Fruit fly (Drosophila melanogaster) whole organism, embryonic: Measurements from ENCODE around the gene CG44001.

Source experiments
- BEAF-32 ChIP-seq: fragments of 200-800 bp; sonication (Bioruptor generic); optimal IDR thresholded peaks from 3 replicates; lab custom pipeline; 2017; ENCODE audit warnings: missing biosample characterization, missing genetic modification characterization, mild to moderate bottlenecking, moderate library complexity, missing genetic modification reagents
- Bgb ChIP-seq: fragments of 200-800 bp; sonication (Bioruptor generic); IDR thresholded peaks from 2 replicates; pipeline ENCODE4 v1.3.6; 2022; ENCODE audit warnings: missing biosample characterization, missing genetic modification characterization; ENCODE audit not compliant: partially characterized antibody
- Bteb2 ChIP-seq: fragments of 200-800 bp; sonication (Bioruptor generic); optimal IDR thresholded peaks from 2 replicates; lab custom pipeline; 2016; ENCODE audit warnings: missing biosample characterization, missing genetic modification characterization
- C15 ChIP-seq: fragments of 200-800 bp; sonication (Bioruptor generic); IDR thresholded peaks from 3 replicates; pipeline ENCODE4 v1.3.6; 2022; ENCODE audit warnings: missing biosample characterization, missing genetic modification characterization
- CG10543 ChIP-seq: fragments of 200-800 bp; sonication (Bioruptor generic); optimal IDR thresholded peaks from 3 replicates; lab custom pipeline; 2017; ENCODE audit warnings: missing biosample characterization, mild to moderate bottlenecking, missing genetic modification characterization, moderate library complexity
- CG12659 ChIP-seq: fragments of 200-800 bp; sonication (Bioruptor generic); optimal IDR thresholded peaks from 3 replicates; lab custom pipeline; 2017; ENCODE audit warnings: mild to moderate bottlenecking, missing biosample characterization, missing genetic modification reagents, missing genetic modification characterization
- CG15514 ChIP-seq: fragments of 200-800 bp; sonication (Bioruptor generic); optimal IDR thresholded peaks from 3 replicates; lab custom pipeline; 2017; ENCODE audit warnings: missing biosample characterization, missing genetic modification characterization, mild to moderate bottlenecking, moderate library complexity, missing genetic modification reagents
- CG16813 ChIP-seq: fragments of 200-800 bp; sonication (Bioruptor generic); IDR thresholded peaks from 3 replicates; pipeline ENCODE4 v1.3.6; 2022; ENCODE audit warnings: missing biosample characterization, missing genetic modification characterization; ENCODE audit not compliant: partially characterized antibody
- CG17912 ChIP-seq: fragments of 200-800 bp; sonication (Bioruptor generic); optimal IDR thresholded peaks from 2 replicates; lab custom pipeline; 2018; ENCODE audit warnings: missing biosample characterization, mild to moderate bottlenecking, missing genetic modification characterization
- CG2712 ChIP-seq: fragments of 200-800 bp; optimal IDR thresholded peaks from 3 replicates; lab custom pipeline; 2019; ENCODE audit warnings: missing biosample characterization, mild to moderate bottlenecking, missing genetic modification characterization, moderate library complexity
- CG30431 ChIP-seq: fragments of 200-800 bp; sonication (Bioruptor generic); optimal IDR thresholded peaks from 2 replicates; lab custom pipeline; 2017; ENCODE audit warnings: missing biosample characterization, missing genetic modification characterization
- CG3065 ChIP-seq: fragments of 200-800 bp; sonication (Bioruptor generic); optimal IDR thresholded peaks from 2 replicates; lab custom pipeline; 2016; ENCODE audit warnings: missing biosample characterization, missing genetic modification characterization
- CG31441 ChIP-seq: fragments of 200-800 bp; sonication (Bioruptor generic); IDR thresholded peaks from 2 replicates; pipeline ENCODE4 v1.3.6; 2022; ENCODE audit warnings: missing biosample characterization, missing genetic modification characterization
- CG4617 ChIP-seq: fragments of 200-800 bp; sonication (Bioruptor generic); optimal IDR thresholded peaks from 3 replicates; lab custom pipeline; 2016; ENCODE audit warnings: missing biosample characterization, missing genetic modification characterization, borderline replicate concordance
- CG7963 ChIP-seq: fragments of 200-800 bp; sonication (Bioruptor generic); IDR thresholded peaks from 3 replicates; pipeline ENCODE4 v1.3.6; 2022; ENCODE audit warnings: missing biosample characterization, missing genetic modification characterization; ENCODE audit not compliant: partially characterized antibody
- CG8359 ChIP-seq: fragments of 200-800 bp; sonication (Bioruptor generic); optimal IDR thresholded peaks from 2 replicates; lab custom pipeline; 2017; ENCODE audit warnings: missing biosample characterization, mild to moderate bottlenecking, missing genetic modification characterization, borderline replicate concordance
- CG9797 ChIP-seq: fragments of 200-800 bp; sonication (Bioruptor generic); optimal IDR thresholded peaks from 3 replicates; lab custom pipeline; 2018; ENCODE audit warnings: missing biosample characterization, mild to moderate bottlenecking, missing genetic modification characterization
- CoRest ChIP-seq: fragments of 200-800 bp; sonication (Bioruptor generic); optimal IDR thresholded peaks from 3 replicates; lab custom pipeline; 2018; ENCODE audit warnings: missing biosample characterization, mild to moderate bottlenecking, missing genetic modification characterization, moderate library complexity
- Dip2 ChIP-seq: fragments of 200-800 bp; sonication (Bioruptor generic); IDR thresholded peaks from 2 replicates; pipeline ENCODE4 v1.3.6; 2022; ENCODE audit warnings: missing biosample characterization, missing genetic modification characterization
- Dll ChIP-seq: fragments of 200-800 bp; sonication (Bioruptor generic); IDR thresholded peaks from 4 replicates; pipeline ENCODE4 v1.3.6; 2022; ENCODE audit warnings: missing biosample characterization, missing genetic modification characterization; ENCODE audit not compliant: partially characterized antibody
- Dref ChIP-seq: fragments of 200-800 bp; sonication (Bioruptor generic); IDR thresholded peaks from 2 replicates; pipeline ENCODE4 v1.3.6; 2022; ENCODE audit warnings: missing biosample characterization, missing genetic modification characterization
- HLH4C ChIP-seq: fragments of 200-800 bp; sonication (Bioruptor generic); IDR thresholded peaks from 3 replicates; pipeline ENCODE4 v1.3.6; 2022; ENCODE audit warnings: missing biosample characterization, missing genetic modification characterization; ENCODE audit not compliant: partially characterized antibody
- Med ChIP-seq: fragments of 200-800 bp; sonication (Bioruptor generic); peaks from one replicate; lab custom pipeline; 2016; ENCODE audit warnings: missing biosample characterization, missing genetic modification characterization, mild to moderate bottlenecking, inconsistent platforms, moderate library complexity
- Opbp ChIP-seq: fragments of 200-800 bp; sonication (Bioruptor generic); IDR thresholded peaks from 3 replicates; pipeline ENCODE4 v1.3.6; 2022; ENCODE audit warnings: missing biosample characterization, missing genetic modification characterization; ENCODE audit not compliant: partially characterized antibody
- Scr ChIP-seq: fragments of 200-800 bp; sonication (Bioruptor generic); IDR thresholded peaks from 2 replicates; pipeline ENCODE4 v1.3.6; 2022; ENCODE audit warnings: missing biosample characterization, missing genetic modification characterization; ENCODE audit not compliant: partially characterized antibody
- al ChIP-seq: fragments of 200-800 bp; sonication (Bioruptor generic); IDR thresholded peaks from 2 replicates; pipeline ENCODE4 v1.3.6; 2022; ENCODE audit warnings: missing biosample characterization, missing genetic modification characterization
- ato ChIP-seq: fragments of 200-800 bp; sonication (Bioruptor generic); IDR thresholded peaks from 2 replicates; pipeline ENCODE4 v1.3.6; 2022; ENCODE audit warnings: missing biosample characterization, missing genetic modification characterization; ENCODE audit not compliant: partially characterized antibody
- bigmax ChIP-seq: fragments of 200-800 bp; sonication (Bioruptor generic); optimal IDR thresholded peaks from 2 replicates; lab custom pipeline; 2018; ENCODE audit warnings: missing biosample characterization, mild to moderate bottlenecking, missing genetic modification characterization
- btn ChIP-seq: fragments of 200-800 bp; sonication (Bioruptor generic); optimal IDR thresholded peaks from 2 replicates; lab custom pipeline; 2016; ENCODE audit warnings: missing biosample characterization, missing genetic modification characterization
- croc ChIP-seq: fragments of 200-800 bp; sonication (Bioruptor generic); conservative IDR thresholded peaks from 3 replicates; pipeline ENCODE4 v1.3.6; 2022; ENCODE audit warnings: missing biosample characterization, missing genetic modification characterization
- gfzf ChIP-seq: fragments of 200-800 bp; sonication (Bioruptor generic); optimal IDR thresholded peaks from 2 replicates; lab custom pipeline; 2016; ENCODE audit warnings: missing biosample characterization, mild to moderate bottlenecking, missing genetic modification characterization, moderate library complexity
- hb ChIP-seq: fragments of 200-800 bp; sonication (Bioruptor generic); IDR thresholded peaks from 3 replicates; pipeline ENCODE4 v1.3.6; 2022; ENCODE audit warnings: missing biosample characterization, missing genetic modification characterization; ENCODE audit not compliant: partially characterized antibody
- hbn ChIP-seq: fragments of 200-800 bp; sonication (Bioruptor generic); IDR thresholded peaks from 2 replicates; pipeline ENCODE4 v1.3.6; 2022; ENCODE audit warnings: missing biosample characterization, missing genetic modification characterization; ENCODE audit not compliant: partially characterized antibody
- inv ChIP-seq: fragments of 200-800 bp; sonication (Bioruptor generic); IDR thresholded peaks from 2 replicates; pipeline ENCODE4 v1.3.6; 2022; ENCODE audit warnings: missing biosample characterization, missing genetic modification characterization; ENCODE audit not compliant: partially characterized antibody
- jigr1 ChIP-seq: fragments of 200-800 bp; sonication (Bioruptor generic); IDR thresholded peaks from 3 replicates; pipeline ENCODE4 v1.3.6; 2022; ENCODE audit warnings: missing biosample characterization, missing genetic modification characterization
- kni ChIP-seq: fragments of 200-800 bp; sonication (Bioruptor generic); optimal IDR thresholded peaks from 3 replicates; lab custom pipeline; 2017; ENCODE audit warnings: mild to moderate bottlenecking, missing biosample characterization, missing genetic modification reagents, missing genetic modification characterization
- knrl ChIP-seq: fragments of 200-800 bp; sonication (Bioruptor generic); IDR thresholded peaks from 3 replicates; pipeline ENCODE4 v1.3.6; 2022; ENCODE audit warnings: missing biosample characterization, missing genetic modification characterization; ENCODE audit not compliant: partially characterized antibody
- mld ChIP-seq: fragments of 200-800 bp; sonication (Bioruptor generic); IDR thresholded peaks from 3 replicates; pipeline ENCODE4 v1.3.6; 2022; ENCODE audit warnings: missing biosample characterization, missing genetic modification characterization; ENCODE audit not compliant: partially characterized antibody
- phol ChIP-seq: fragments of 200-800 bp; sonication (Bioruptor generic); optimal IDR thresholded peaks from 3 replicates; lab custom pipeline; 2018; ENCODE audit warnings: missing biosample characterization, mild to moderate bottlenecking, missing genetic modification characterization, moderate library complexity
- pzg ChIP-seq: fragments of 200-800 bp; sonication (Bioruptor generic); optimal IDR thresholded peaks from 3 replicates; lab custom pipeline; 2018; ENCODE audit warnings: missing biosample characterization, mild to moderate bottlenecking, missing genetic modification characterization, moderate library complexity
- row ChIP-seq: fragments of 200-800 bp; sonication (Bioruptor generic); IDR thresholded peaks from 3 replicates; pipeline ENCODE4 v1.3.6; 2022; ENCODE audit warnings: missing biosample characterization, missing genetic modification characterization
- sna ChIP-seq: fragments of 200-800 bp; sonication (Bioruptor generic); IDR thresholded peaks from 2 replicates; pipeline ENCODE4 v1.3.6; 2022; ENCODE audit warnings: missing biosample characterization, missing genetic modification characterization; ENCODE audit not compliant: partially characterized antibody
- stwl ChIP-seq: fragments of 200-800 bp; sonication (Bioruptor generic); optimal IDR thresholded peaks from 3 replicates; lab custom pipeline; 2018; ENCODE audit warnings: missing biosample characterization, mild to moderate bottlenecking, missing genetic modification characterization, moderate library complexity
- unc-4 ChIP-seq: fragments of 200-800 bp; sonication (Bioruptor generic); IDR thresholded peaks from 2 replicates; pipeline ENCODE4 v1.3.6; 2022; ENCODE audit warnings: missing biosample characterization, missing genetic modification characterization; ENCODE audit not compliant: partially characterized antibody
- z ChIP-seq: fragments of 200-800 bp; sonication (Bioruptor generic); IDR thresholded peaks from 3 replicates; pipeline ENCODE4 v1.3.6; 2022; ENCODE audit warnings: missing biosample characterization, missing genetic modification characterization
- zen2 ChIP-seq: fragments of 200-800 bp; sonication (Bioruptor generic); IDR thresholded peaks from 3 replicates; pipeline ENCODE4 v1.3.6; 2022; ENCODE audit warnings: missing biosample characterization, missing genetic modification characterization; ENCODE audit not compliant: partially characterized antibody

The CG44001 gene

DNA sequence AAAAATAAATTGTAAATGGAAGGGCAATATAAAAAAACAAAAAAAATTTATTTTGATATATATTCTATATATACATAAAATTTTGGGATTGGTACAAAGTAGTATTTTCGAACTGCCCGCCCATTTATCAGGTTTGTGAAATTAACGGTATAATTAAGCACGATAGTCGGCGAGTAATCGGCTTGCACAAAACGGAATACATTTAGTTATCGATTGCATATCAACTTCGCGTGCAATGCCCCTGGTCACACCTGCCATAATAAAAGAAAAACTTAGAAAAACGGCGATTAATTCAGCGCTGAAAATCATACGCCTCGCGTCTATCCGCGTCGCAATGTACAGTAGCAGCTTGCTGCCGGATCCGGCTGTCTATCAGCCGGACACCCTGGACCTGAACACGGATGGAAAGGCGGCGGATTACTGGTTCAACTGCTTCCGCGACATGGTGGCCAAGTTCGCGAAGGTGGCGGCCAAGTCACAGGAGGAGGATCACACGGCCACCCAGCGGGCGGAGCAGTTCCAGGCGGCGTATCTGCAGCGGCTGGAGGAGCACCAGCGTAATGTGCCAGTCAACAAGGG, 50.8 kb downstream of the CG44001 start, which contains the start of gene CG5828 (continued):
- TF ChIP-seq inv (GFP tag; lab: Robert Waterston, UW) (peak; percentile 54), Dll (GFP tag; lab: Robert Waterston, UW) (peak; percentile 74; the same call in 3 of the 4 replicates), CG17912 (GFP tag; lab: Kevin White, UChicago) (no peak), stwl (tag; lab: Kevin White, UChicago) (peak; percentile 25), Med (GFP tag; lab: Kevin White, UChicago) (peak; percentile 86), CG9797 (GFP tag; lab: Kevin White, UChicago) (peak; percentile 63), CG12659 (GFP tag; lab: Kevin White, UChicago) (peak; percentile 47), mld (GFP tag; lab: Robert Waterston, UW) (peak; percentile 51; the same call in 1 of the 3 replicates), CG3065 (GFP tag; lab: Kevin White, UChicago) (no peak), hb (GFP tag; lab: Robert Waterston, UW) (peak; percentile 71; the same call in 2 of the 3 replicates), Bgb (GFP tag; lab: Robert Waterston, UW) (peak; percentile 64), CG16813 (GFP tag; lab: Robert Waterston, UW) (peak; percentile 77), gfzf (GFP tag; lab: Kevin White, UChicago) (peak; percentile 61), CG31441 (GFP tag; lab: Robert Waterston, UW) (peak; percentile 15; the same call in 1 of the 2 replicates), kni (GFP tag; lab: Kevin White, UChicago) (no peak), Dref (GFP tag; lab: Robert Waterston, UW) (peak; percentile 76), Dip2 (GFP tag; lab: Robert Waterston, UW) (no peak), CoRest (tag; lab: Kevin White, UChicago) (peak; percentile 49), CG10543 (no peak), row (GFP tag; lab: Robert Waterston, UW) (peak; percentile 69), BEAF-32 (GFP tag; lab: Kevin White, UChicago) (peak; percentile 84), Bteb2 (no peak), btn (GFP tag; lab: Kevin White, UChicago) (no peak), al (GFP tag; lab: Robert Waterston, UW) (no peak), CG8359 (GFP tag; lab: Kevin White, UChicago) (no peak), Opbp (GFP tag; lab: Robert Waterston, UW) (peak; percentile 77), phol (tag; lab: Kevin White, UChicago) (peak; percentile 21), CG4617 (GFP tag; lab: Kevin White, UChicago) (peak; percentile 56), bigmax (GFP tag; lab: Kevin White, UChicago) (no peak), CG2712 (tag; lab: Kevin White, UChicago) (peak; percentile 8), Scr (GFP tag; lab: Robert Waterston, UW) (peak; percentile 79), zen2 (GFP tag; lab: Robert Waterston, UW) (peak; percentile 44; the same call in 1 of the 3 replicates), hbn (GFP tag; lab: Robert Waterston, UW) (peak; percentile 37; the same call in 1 of the 2 replicates), ato (GFP tag; lab: Robert Waterston, UW) (0 out of 2 replicates have a peak, but pooled peaks have one; percentile 13), pzg (peak; percentile 45), croc (GFP tag; lab: Robert Waterston, UW) (no peak), sna (peak; percentile 55), CG15514 (GFP tag; lab: Kevin White, UChicago) (peak; percentile 3), HLH4C (GFP tag; lab: Robert Waterston, UW) (peak; percentile 70), C15 (GFP tag; lab: Robert Waterston, UW) (no peak), CG7963 (peak; percentile 70), CG30431 (GFP tag; lab: Kevin White, UChicago) (no peak), unc-4 (GFP tag; lab: Robert Waterston, UW) (peak; percentile 70; the same call in 1 of the 2 replicates), jigr1 (no peak), knrl (GFP tag; lab: Robert Waterston, UW) (peak; percentile 71; the same call in 2 of the 3 replicates), z (GFP tag; lab: Robert Waterston, UW) (no peak)
